Fruit fly (Drosophila melanogaster): ENCODE data around the gene Caf1-180.
A peak's percentile ranks its signal among the peaks of the same experiment; 100 is the strongest.

Gene Caf1-180

DNA sequence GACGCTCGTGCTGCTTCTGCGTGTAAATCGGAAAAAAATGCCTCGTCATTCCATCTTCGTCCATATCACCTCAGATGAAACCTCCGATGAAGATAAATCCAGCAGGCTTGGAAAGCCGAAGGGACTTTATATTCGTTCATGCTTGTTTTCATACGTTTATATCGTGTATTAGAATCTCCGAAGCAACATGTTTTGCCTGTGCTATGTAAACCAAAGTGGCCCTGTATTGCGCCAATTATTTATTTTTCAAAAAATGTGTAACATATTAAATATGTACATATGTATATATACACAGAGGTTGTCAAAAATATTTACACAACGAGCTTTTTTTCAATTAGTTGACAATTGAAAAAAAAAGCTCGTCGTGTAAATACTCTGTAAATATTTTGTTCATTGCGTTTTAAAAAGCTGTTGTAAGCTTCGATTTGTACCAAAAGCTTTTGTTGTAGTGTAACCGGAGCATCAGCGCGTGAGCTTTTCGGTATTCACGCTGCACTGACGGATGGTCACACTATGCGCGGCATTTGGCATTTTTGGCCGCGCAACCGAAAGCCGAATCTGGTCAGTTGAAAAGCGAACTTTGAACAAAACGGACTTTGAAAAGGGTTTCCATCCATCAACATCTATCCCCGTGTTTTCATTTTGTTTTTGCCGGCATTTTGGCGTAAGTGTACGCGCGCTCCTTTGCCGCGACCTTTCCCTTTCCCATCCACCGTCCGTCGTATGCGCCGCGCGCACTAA, 32.2 kb downstream of the Caf1-180 start, which contains the start of gene CG12065 (continued):
- TF ChIP-seq D (optimal IDR thresholded peaks at IDR 0.05): no peak
- peak; percentile 11 for TF ChIP-seq D (GFP tag; optimal IDR thresholded peaks at IDR 0.05)
- TF ChIP-seq CG9727 (GFP tag; optimal IDR thresholded peaks at IDR 0.05): no peak
- 0 out of 3 replicates have a peak, but pooled peaks have one; percentile 11 for TF ChIP-seq otp (GFP tag; IDR thresholded peaks at IDR 0.05)
- peak; percentile 76 for TF ChIP-seq CG17568 (GFP tag; optimal IDR thresholded peaks at IDR 0.05)
- peak; percentile 96 for TF ChIP-seq gfzf (GFP tag; optimal IDR thresholded peaks at IDR 0.05)
- TF ChIP-seq chn (GFP tag; optimal IDR thresholded peaks at IDR 0.05): no peak
- no peak for TF ChIP-seq HLH4C (GFP tag; IDR thresholded peaks at IDR 0.05; ENCODE audit: partially characterized antibody)
- TF ChIP-seq Hr51 (GFP tag; optimal IDR thresholded peaks at IDR 0.05): peak in 1 of 2 experiments; percentile 46
- TF ChIP-seq TFAM (GFP tag; optimal IDR thresholded peaks at IDR 0.05): no peak
- TF ChIP-seq CG1647 (GFP tag; optimal IDR thresholded peaks at IDR 0.05): no peak
- TF ChIP-seq CG17802 (tag; optimal IDR thresholded peaks at IDR 0.05): no peak
- TF ChIP-seq CG9437 (GFP tag; optimal IDR thresholded peaks at IDR 0.05): no peak
- TF ChIP-seq sug (tag; optimal IDR thresholded peaks at IDR 0.05): peak; percentile 56
- TF ChIP-seq CG7271 (tag; optimal IDR thresholded peaks at IDR 0.05): peak; percentile 60
- no peak for TF ChIP-seq NfI (GFP tag; optimal IDR thresholded peaks at IDR 0.05)
- no peak for TF ChIP-seq CG15479 (GFP tag; optimal IDR thresholded peaks at IDR 0.05)
- 0 out of 2 replicates have a peak, but pooled peaks have one; percentile 28 for TF ChIP-seq unc-4 (GFP tag; IDR thresholded peaks at IDR 0.05; ENCODE audit: partially characterized antibody)
- no peak for TF ChIP-seq CG3163 (GFP tag; optimal IDR thresholded peaks at IDR 0.05)
- peak; percentile 38 for TF ChIP-seq CG10267 (tag; optimal IDR thresholded peaks at IDR 0.05)
- no peak for TF ChIP-seq CG6175 (GFP tag; IDR thresholded peaks at IDR 0.05)
- no peak for TF ChIP-seq Nf-YA (GFP tag; IDR thresholded peaks at IDR 0.05)
- TF ChIP-seq CG2120 (GFP tag; optimal IDR thresholded peaks at IDR 0.05): no peak
- TF ChIP-seq nau (GFP tag; optimal IDR thresholded peaks at IDR 0.05): peak; percentile 10
- TF ChIP-seq CG10565 (GFP tag; optimal IDR thresholded peaks at IDR 0.05): no peak
- TF ChIP-seq ac (GFP tag; optimal IDR thresholded peaks at IDR 0.05): no peak
- TF ChIP-seq gsb (GFP tag; IDR thresholded peaks at IDR 0.05): no peak
- TF ChIP-seq CG10654 (GFP tag; optimal IDR thresholded peaks at IDR 0.05): no peak
- peak; percentile 79 for TF ChIP-seq PHDP (tag; optimal IDR thresholded peaks at IDR 0.05)
- no peak for TF ChIP-seq Aef1 (GFP tag; IDR thresholded peaks at IDR 0.05)
- TF ChIP-seq CG3995 (GFP tag; optimal IDR thresholded peaks at IDR 0.05): no peak
- TF ChIP-seq gro (GFP tag; optimal IDR thresholded peaks at IDR 0.05): no peak
- no peak for TF ChIP-seq HLHmδ (GFP tag; optimal IDR thresholded peaks at IDR 0.05)
- TF ChIP-seq CG18764 (GFP tag; optimal IDR thresholded peaks at IDR 0.05): no peak
- no peak for TF ChIP-seq aop (GFP tag; IDR thresholded peaks at IDR 0.05)
- no peak for TF ChIP-seq eyg (GFP tag; optimal IDR thresholded peaks at IDR 0.05)
- TF ChIP-seq sima (GFP tag; optimal IDR thresholded peaks at IDR 0.05): no peak
- no peak for TF ChIP-seq ems (GFP tag; optimal IDR thresholded peaks at IDR 0.05)
- TF ChIP-seq prd (optimal IDR thresholded peaks at IDR 0.05): no peak
- 0 out of 3 replicates have a peak, but pooled peaks have one; percentile 17 for TF ChIP-seq prd (GFP tag; IDR thresholded peaks at IDR 0.05)
- TF ChIP-seq twi (tag; optimal IDR thresholded peaks at IDR 0.05): peak; percentile 41
- no peak for TF ChIP-seq CG8765 (GFP tag; IDR thresholded peaks at IDR 0.05)
- no peak for TF ChIP-seq GATAe (GFP tag; conservative IDR thresholded peaks at IDR 0.05)
- peak; percentile 7 for TF ChIP-seq CG18262 (tag; optimal IDR thresholded peaks at IDR 0.05)
- TF ChIP-seq CG5953 (GFP tag; IDR thresholded peaks at IDR 0.05): no peak
- no peak for TF ChIP-seq dan (GFP tag; IDR thresholded peaks at IDR 0.05)
- TF ChIP-seq CG6854 (GFP tag; optimal IDR thresholded peaks at IDR 0.05): no peak
- TF ChIP-seq Hand (GFP tag; optimal IDR thresholded peaks at IDR 0.05): no peak
- TF ChIP-seq chinmo (GFP tag; IDR thresholded peaks at IDR 0.05; ENCODE audit: partially characterized antibody): no peak
- TF ChIP-seq jigr1 (GFP tag; IDR thresholded peaks at IDR 0.05): no peak
